Fruit fly (Drosophila melanogaster) whole organism, embryonic: ENCODE data around the gene CG14245.

Experiments used
- Ada2b ChIP-seq: fragments of 200-800 bp; sonication (Bioruptor generic); IDR thresholded peaks from 2 replicates; pipeline ENCODE4 v1.3.6; 2022; ENCODE audit warnings: missing biosample characterization, missing genetic modification characterization
- BtbVII ChIP-seq: fragments of 200-800 bp; sonication (Bioruptor generic); optimal IDR thresholded peaks from 3 replicates; lab custom pipeline; 2017; ENCODE audit warnings: missing biosample characterization, mild to moderate bottlenecking, missing genetic modification characterization
- C15 ChIP-seq: fragments of 200-800 bp; sonication (Bioruptor generic); IDR thresholded peaks from 3 replicates; pipeline ENCODE4 v1.3.6; 2022; ENCODE audit warnings: missing biosample characterization, missing genetic modification characterization
- CG10209 ChIP-seq: fragments of 200-800 bp; sonication (Bioruptor generic); optimal IDR thresholded peaks from 3 replicates; lab custom pipeline; 2017; ENCODE audit warnings: missing biosample characterization, mild to moderate bottlenecking, missing genetic modification characterization, missing genetic modification reagents
- CG10366 ChIP-seq: fragments of 200-800 bp; sonication (Bioruptor generic); IDR thresholded peaks from 2 replicates; pipeline ENCODE4 v1.3.6; 2022; ENCODE audit warnings: missing biosample characterization, missing genetic modification characterization
- CG11504 ChIP-seq: fragments of 200-800 bp; sonication (Bioruptor generic); optimal IDR thresholded peaks from 3 replicates; lab custom pipeline; 2019; ENCODE audit warnings: missing biosample characterization, mild to moderate bottlenecking, missing genetic modification characterization, moderate library complexity
- CG11695 ChIP-seq: fragments of 200-800 bp; sonication (Bioruptor generic); IDR thresholded peaks from 3 replicates; pipeline ENCODE4 v1.3.6; 2022; ENCODE audit warnings: missing biosample characterization, missing genetic modification characterization
- CG13296 ChIP-seq: fragments of 200-800 bp; sonication (Bioruptor generic); optimal IDR thresholded peaks from 3 replicates; lab custom pipeline; 2018; ENCODE audit warnings: missing biosample characterization, mild to moderate bottlenecking, missing genetic modification characterization
- CG13894 ChIP-seq: fragments of 200-800 bp; sonication (Bioruptor generic); optimal IDR thresholded peaks from 3 replicates; lab custom pipeline; 2018; ENCODE audit warnings: missing biosample characterization, mild to moderate bottlenecking, missing genetic modification characterization, moderate library complexity
- CG18599 ChIP-seq: fragments of 200-800 bp; sonication (Bioruptor generic); optimal IDR thresholded peaks from 3 replicates; lab custom pipeline; 2017; ENCODE audit warnings: missing biosample characterization, missing genetic modification characterization, mild to moderate bottlenecking, moderate library complexity, missing genetic modification reagents
- CG2120 ChIP-seq: fragments of 200-800 bp; sonication (Bioruptor generic); optimal IDR thresholded peaks from 3 replicates; lab custom pipeline; 2016; ENCODE audit warnings: missing biosample characterization, missing genetic modification characterization
- CG2202 ChIP-seq: fragments of 200-800 bp; sonication (Bioruptor generic); optimal IDR thresholded peaks from 2 replicates; lab custom pipeline; 2018; ENCODE audit warnings: missing biosample characterization, mild to moderate bottlenecking, missing genetic modification characterization
- CG3163 ChIP-seq: fragments of 200-800 bp; sonication (Bioruptor generic); optimal IDR thresholded peaks from 3 replicates; lab custom pipeline; 2016; ENCODE audit warnings: missing biosample characterization, missing genetic modification characterization
- CG34224 ChIP-seq: fragments of 200-800 bp; sonication (Bioruptor generic); IDR thresholded peaks from 3 replicates; pipeline ENCODE4 v1.3.6; 2022; ENCODE audit warnings: missing biosample characterization, missing genetic modification characterization; ENCODE audit not compliant: partially characterized antibody
- CG3847 ChIP-seq: fragments of 200-800 bp; sonication (Bioruptor generic); IDR thresholded peaks from 2 replicates; pipeline ENCODE4 v1.3.6; 2022; ENCODE audit warnings: missing biosample characterization, missing genetic modification characterization
- CG3995 ChIP-seq: fragments of 200-800 bp; sonication (Bioruptor generic); optimal IDR thresholded peaks from 3 replicates; lab custom pipeline; 2016; ENCODE audit warnings: missing biosample characterization, missing genetic modification characterization
- CG4404 ChIP-seq: fragments of 200-800 bp; sonication (Bioruptor generic); IDR thresholded peaks from 2 replicates; pipeline ENCODE4 v1.3.6; 2022; ENCODE audit warnings: missing biosample characterization, missing genetic modification characterization
- CG4820 ChIP-seq: fragments of 200-800 bp; sonication (Bioruptor generic); optimal IDR thresholded peaks from 3 replicates; lab custom pipeline; 2016; ENCODE audit warnings: missing biosample characterization, missing genetic modification characterization
- CG5180 ChIP-seq: fragments of 200-800 bp; sonication (Bioruptor generic); optimal IDR thresholded peaks from 3 replicates; lab custom pipeline; 2017; ENCODE audit warnings: missing biosample characterization, missing genetic modification characterization, mild to moderate bottlenecking, moderate library complexity, missing genetic modification reagents
- CG7745 ChIP-seq: fragments of 200-800 bp; sonication (Bioruptor generic); optimal IDR thresholded peaks from 2 replicates; lab custom pipeline; 2018; ENCODE audit warnings: missing biosample characterization, mild to moderate bottlenecking, missing genetic modification characterization, moderate library complexity
- CG7963 ChIP-seq: fragments of 200-800 bp; sonication (Bioruptor generic); IDR thresholded peaks from 3 replicates; pipeline ENCODE4 v1.3.6; 2022; ENCODE audit warnings: missing biosample characterization, missing genetic modification characterization; ENCODE audit not compliant: partially characterized antibody
- CG8478 ChIP-seq: fragments of >200 bp; optimal IDR thresholded peaks from 2 replicates; lab custom pipeline; 2018
- CTCF ChIP-seq: fragments of 200-800 bp; sonication (Bioruptor generic); optimal IDR thresholded peaks from 2 replicates; lab custom pipeline; 2017; ENCODE audit warnings: missing biosample characterization, mild to moderate bottlenecking, missing genetic modification characterization, moderate library complexity
- Ets65A ChIP-seq: fragments of 200-800 bp; sonication (Bioruptor generic); peaks from one replicate; lab custom pipeline; 2016; ENCODE audit warnings: missing biosample characterization, missing genetic modification characterization
- Ets97D ChIP-seq: fragments of 200-800 bp; sonication (Bioruptor generic); optimal IDR thresholded peaks from 3 replicates; lab custom pipeline; 2016; ENCODE audit warnings: missing biosample characterization, missing genetic modification characterization
- Fer1 ChIP-seq: fragments of 200-800 bp; sonication (Bioruptor generic); optimal IDR thresholded peaks from 2 replicates; lab custom pipeline; 2017; ENCODE audit warnings: missing biosample characterization, mild to moderate bottlenecking, missing genetic modification characterization
- H15 ChIP-seq: fragments of 200-800 bp; sonication (Bioruptor generic); IDR thresholded peaks from 3 replicates; pipeline ENCODE4 v1.3.6; 2022; ENCODE audit warnings: missing biosample characterization, missing genetic modification characterization
- HHEX ChIP-seq: fragments of 200-800 bp; sonication (Bioruptor generic); optimal IDR thresholded peaks from 3 replicates; lab custom pipeline; 2017; ENCODE audit warnings: missing biosample characterization, mild to moderate bottlenecking, missing genetic modification characterization, missing genetic modification reagents
- Hmr ChIP-seq: fragments of 200-800 bp; sonication (Bioruptor generic); optimal IDR thresholded peaks from 3 replicates; lab custom pipeline; 2017; ENCODE audit warnings: mild to moderate bottlenecking, missing biosample characterization, missing genetic modification reagents, missing genetic modification characterization
- Kr ChIP-seq: fragments of 200-800 bp; sonication (Bioruptor generic); optimal IDR thresholded peaks from 2 replicates; lab custom pipeline; 2017; ENCODE audit warnings: missing biosample characterization, mild to moderate bottlenecking, missing genetic modification characterization
- Lhr ChIP-seq: fragments of 200-800 bp; sonication (Bioruptor generic); optimal IDR thresholded peaks from 3 replicates; lab custom pipeline; 2017; ENCODE audit warnings: mild to moderate bottlenecking, missing biosample characterization, missing genetic modification reagents, missing genetic modification characterization
- MTF-1 ChIP-seq: fragments of 200-800 bp; sonication (Bioruptor generic); optimal IDR thresholded peaks from 2 replicates; lab custom pipeline; 2018; ENCODE audit warnings: missing biosample characterization, mild to moderate bottlenecking, missing genetic modification characterization, borderline replicate concordance
- TFAM ChIP-seq: fragments of 200-800 bp; sonication (Bioruptor generic); optimal IDR thresholded peaks from 2 replicates; lab custom pipeline; 2017; ENCODE audit warnings: missing biosample characterization, missing genetic modification characterization, inconsistent platforms
- Taf1 ChIP-seq: fragments of 200-800 bp; sonication (Bioruptor generic); IDR thresholded peaks from 2 replicates; pipeline ENCODE4 v1.3.6; 2022; ENCODE audit warnings: missing biosample characterization, missing genetic modification characterization
- abd-A ChIP-seq: fragments of 200-800 bp; sonication (Bioruptor generic); optimal IDR thresholded peaks from 3 replicates; lab custom pipeline; 2019; ENCODE audit warnings: missing biosample characterization, mild to moderate bottlenecking, missing genetic modification characterization, moderate library complexity
- ash1 ChIP-seq: fragments of 200-800 bp; sonication (Bioruptor generic); optimal IDR thresholded peaks from 2 replicates; lab custom pipeline; 2018; ENCODE audit warnings: missing biosample characterization, mild to moderate bottlenecking, missing genetic modification characterization
- bowl ChIP-seq: fragments of 200-800 bp; sonication (Bioruptor generic); IDR thresholded peaks from 2 replicates; pipeline ENCODE4 v1.3.6; 2022; ENCODE audit warnings: missing biosample characterization, missing genetic modification characterization
- dmrt99B ChIP-seq: fragments of 200-800 bp; sonication (Bioruptor generic); optimal IDR thresholded peaks from 2 replicates; lab custom pipeline; 2018; ENCODE audit warnings: missing biosample characterization, mild to moderate bottlenecking, missing genetic modification characterization, moderate library complexity
- ewg ChIP-seq: fragments of 200-800 bp; sonication (Bioruptor generic); optimal IDR thresholded peaks from 3 replicates; lab custom pipeline; 2017; ENCODE audit warnings: mild to moderate bottlenecking, missing biosample characterization, missing genetic modification reagents, missing genetic modification characterization
- grn ChIP-seq: fragments of 200-800 bp; sonication (Bioruptor generic); optimal IDR thresholded peaks from 3 replicates; lab custom pipeline; 2017; ENCODE audit warnings: missing biosample characterization, missing genetic modification characterization
- gro ChIP-seq: fragments of 200-800 bp; sonication (Bioruptor generic); optimal IDR thresholded peaks from 2 replicates; lab custom pipeline; 2016; ENCODE audit warnings: missing biosample characterization, missing genetic modification characterization
- gsb ChIP-seq: fragments of 200-800 bp; sonication (Bioruptor generic); IDR thresholded peaks from 2 replicates; pipeline ENCODE4 v1.3.6; 2022; ENCODE audit warnings: missing biosample characterization, missing genetic modification characterization
- gsb-n ChIP-seq: fragments of 200-800 bp; sonication (Bioruptor generic); optimal IDR thresholded peaks from 3 replicates; lab custom pipeline; 2018; ENCODE audit warnings: missing biosample characterization, mild to moderate bottlenecking, missing genetic modification characterization
- hb ChIP-seq: fragments of 200-800 bp; sonication (Bioruptor generic); IDR thresholded peaks from 3 replicates; pipeline ENCODE4 v1.3.6; 2022; ENCODE audit warnings: missing biosample characterization, missing genetic modification characterization; ENCODE audit not compliant: partially characterized antibody
- jumu ChIP-seq: fragments of 200-800 bp; sonication (Bioruptor generic); optimal IDR thresholded peaks from 3 replicates; lab custom pipeline; 2016; ENCODE audit warnings: missing biosample characterization, missing genetic modification characterization
- ken ChIP-seq: fragments of 200-800 bp; sonication (Bioruptor generic); IDR thresholded peaks from 3 replicates; pipeline ENCODE4 v1.3.6; 2022; ENCODE audit warnings: missing biosample characterization, missing genetic modification characterization
- scrt ChIP-seq: fragments of 200-800 bp; sonication (Bioruptor generic); optimal IDR thresholded peaks from 2 replicates; lab custom pipeline; 2018; ENCODE audit warnings: missing biosample characterization, mild to moderate bottlenecking, missing genetic modification characterization, moderate library complexity
- sima ChIP-seq: fragments of 200-800 bp; sonication (Bioruptor generic); optimal IDR thresholded peaks from 2 replicates; lab custom pipeline; 2016; ENCODE audit warnings: missing biosample characterization, missing genetic modification characterization
- tin ChIP-seq: fragments of 200-800 bp; sonication (Bioruptor generic); optimal IDR thresholded peaks from 3 replicates; lab custom pipeline; 2016; ENCODE audit warnings: missing biosample characterization, missing genetic modification characterization
- tio ChIP-seq: fragments of 200-800 bp; sonication (Bioruptor generic); optimal IDR thresholded peaks from 2 replicates; lab custom pipeline; 2017; ENCODE audit warnings: missing biosample characterization, missing genetic modification characterization, inconsistent platforms
- unpg ChIP-seq: fragments of 200-800 bp; sonication (Bioruptor generic); optimal IDR thresholded peaks from 3 replicates; lab custom pipeline; 2018; ENCODE audit warnings: missing biosample characterization, mild to moderate bottlenecking, missing genetic modification characterization, moderate library complexity
- zfh2 ChIP-seq: fragments of 200-800 bp; sonication (Bioruptor generic); optimal IDR thresholded peaks from 2 replicates; lab custom pipeline; 2016; ENCODE audit warnings: missing biosample characterization, missing genetic modification characterization

Gene CG14245

DNA sequence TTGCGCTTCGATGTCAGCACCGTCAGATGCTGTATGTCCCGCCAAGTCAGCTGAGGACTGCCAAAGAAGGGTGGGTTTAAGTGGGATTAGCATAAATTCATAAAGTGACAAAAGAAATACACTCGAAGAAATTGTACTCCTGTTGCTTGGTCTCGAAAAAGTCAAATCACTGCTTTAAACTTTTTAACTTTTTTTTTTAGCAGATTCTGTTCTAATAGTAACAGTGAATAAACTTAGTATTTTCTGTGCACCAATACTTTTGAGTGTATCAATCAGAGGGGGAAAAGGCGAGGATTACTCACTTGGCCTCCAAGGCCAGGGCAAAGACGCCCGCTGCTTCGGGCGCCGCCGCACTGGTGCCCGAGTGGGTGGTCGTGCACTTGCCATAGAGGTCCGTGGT lies 28.4 kb upstream of the CG14245 start (continued):
- TF ChIP-seq sima (GFP tag; lab: Kevin White, UChicago) = no peak
- TF ChIP-seq CG4820 (GFP tag; lab: Kevin White, UChicago) = no peak
- TF ChIP-seq CG2120 (GFP tag; lab: Kevin White, UChicago) = peak; percentile 27
- no peak for TF ChIP-seq CG10209 (GFP tag; lab: Kevin White, UChicago)
- TF ChIP-seq grn (GFP tag; lab: Kevin White, UChicago) = no peak
- TF ChIP-seq CG5180 = no peak
- TF ChIP-seq HHEX = no peak
- peak; percentile 16 for TF ChIP-seq CG11504 (tag; lab: Kevin White, UChicago)
- TF ChIP-seq CG13894 (tag; lab: Kevin White, UChicago) = no peak
- no peak for TF ChIP-seq gsb-n (tag; lab: Kevin White, UChicago)
- no peak; the same call in 1 of the 2 replicates for TF ChIP-seq CG10366 (GFP tag; lab: Robert Waterston, UW)
- TF ChIP-seq scrt = no peak
- TF ChIP-seq BtbVII = no peak
- TF ChIP-seq tin (GFP tag; lab: Kevin White, UChicago) = no peak
- TF ChIP-seq ken = 0 out of 3 replicates have a peak, but pooled peaks have one; percentile 34
- no peak for TF ChIP-seq CG3847 (GFP tag; lab: Robert Waterston, UW)
- no peak for TF ChIP-seq jumu (GFP tag; lab: Kevin White, UChicago)
- peak; percentile 56 for TF ChIP-seq Ets65A (GFP tag; lab: Kevin White, UChicago)
- TF ChIP-seq dmrt99B (tag; lab: Kevin White, UChicago) = peak; percentile 34
- TF ChIP-seq C15 (GFP tag; lab: Robert Waterston, UW) = no peak
- TF ChIP-seq CG7745 = no peak
- TF ChIP-seq CG18599 (GFP tag; lab: Kevin White, UChicago) = peak; percentile 64
- TF ChIP-seq tio (GFP tag; lab: Kevin White, UChicago) = no peak
- TF ChIP-seq CG2202 (tag; lab: Kevin White, UChicago) = no peak
- peak; percentile 38 for TF ChIP-seq Ada2b (GFP tag; lab: Robert Waterston, UW)
- no peak for TF ChIP-seq zfh2 (GFP tag; lab: Kevin White, UChicago)
- no peak for TF ChIP-seq Kr (GFP tag; lab: Kevin White, UChicago)
- no peak for TF ChIP-seq CG13296 (GFP tag; lab: Kevin White, UChicago)
- no peak for TF ChIP-seq CG8478 (lab: Kevin White, UChicago)
- no peak for TF ChIP-seq gro (GFP tag; lab: Kevin White, UChicago)
- TF ChIP-seq CG3995 (GFP tag; lab: Kevin White, UChicago) = no peak
- TF ChIP-seq ewg = no peak
- TF ChIP-seq abd-A (tag; lab: Kevin White, UChicago) = no peak
- no peak for TF ChIP-seq MTF-1 (GFP tag; lab: Kevin White, UChicago)
- TF ChIP-seq CG3163 (GFP tag; lab: Kevin White, UChicago) = no peak
- no peak for TF ChIP-seq Lhr (GFP tag; lab: Kevin White, UChicago)
- no peak for TF ChIP-seq unpg (GFP tag; lab: Kevin White, UChicago)
- peak; percentile 0 for TF ChIP-seq Hmr (GFP tag; lab: Kevin White, UChicago)
- TF ChIP-seq Taf1 (GFP tag; lab: Robert Waterston, UW) = no peak
- TF ChIP-seq CG4404 (GFP tag; lab: Robert Waterston, UW) = no peak
- TF ChIP-seq Fer1 (GFP tag; lab: Kevin White, UChicago) = peak; percentile 9
- TF ChIP-seq gsb (GFP tag; lab: Robert Waterston, UW) = no peak
- no peak for TF ChIP-seq TFAM (GFP tag; lab: Kevin White, UChicago)
- no peak for TF ChIP-seq Ets97D (GFP tag; lab: Kevin White, UChicago)
- TF ChIP-seq H15 (GFP tag; lab: Robert Waterston, UW) = no peak
- TF ChIP-seq bowl (GFP tag; lab: Robert Waterston, UW) = no peak
- no peak for TF ChIP-seq CG11695
- no peak for TF ChIP-seq ash1 (GFP tag; lab: Kevin White, UChicago)
- no peak for TF ChIP-seq CG7963 (GFP tag; lab: Robert Waterston, UW)
- TF ChIP-seq CG34224 (GFP tag; lab: Robert Waterston, UW) = no peak
- no peak for TF ChIP-seq CTCF (GFP tag; lab: Kevin White, UChicago)
- TF ChIP-seq hb (GFP tag; lab: Robert Waterston, UW) = no peak
